Fruit fly (Drosophila melanogaster) whole organism, embryonic: ENCODE measurements around the gene PIG-B.

Source experiments
- CG11456 ChIP-seq: fragments of 200-800 bp; sonication (Bioruptor generic); IDR thresholded peaks from 3 replicates; pipeline ENCODE4 v1.3.6; 2022; ENCODE audit warnings: missing biosample characterization, missing genetic modification characterization
- CG11504 ChIP-seq: fragments of 200-800 bp; sonication (Bioruptor generic); optimal IDR thresholded peaks from 3 replicates; lab custom pipeline; 2019; ENCODE audit warnings: missing biosample characterization, mild to moderate bottlenecking, missing genetic modification characterization, moderate library complexity
- CG11560 ChIP-seq: fragments of 200-800 bp; sonication (Bioruptor generic); IDR thresholded peaks from 3 replicates; pipeline ENCODE4 v1.3.6; 2022; ENCODE audit warnings: missing biosample characterization, missing genetic modification characterization
- CG16779 ChIP-seq: fragments of 200-800 bp; sonication (Bioruptor generic); IDR thresholded peaks from 2 replicates; pipeline ENCODE4 v1.3.6; 2022; ENCODE audit warnings: missing biosample characterization, missing genetic modification characterization
- CG2678 ChIP-seq: fragments of 200-800 bp; sonication (Bioruptor generic); optimal IDR thresholded peaks from 3 replicates; lab custom pipeline; 2019; ENCODE audit warnings: missing biosample characterization, mild to moderate bottlenecking, missing genetic modification characterization, moderate library complexity
- CG32532 ChIP-seq: fragments of 200-800 bp; sonication (Bioruptor generic); IDR thresholded peaks from 2 replicates; pipeline ENCODE4 v1.3.6; 2022; ENCODE audit warnings: missing biosample characterization, missing genetic modification characterization
- CG3847 ChIP-seq: fragments of 200-800 bp; sonication (Bioruptor generic); IDR thresholded peaks from 2 replicates; pipeline ENCODE4 v1.3.6; 2022; ENCODE audit warnings: missing biosample characterization, missing genetic modification characterization
- CG4404 ChIP-seq: fragments of 200-800 bp; sonication (Bioruptor generic); IDR thresholded peaks from 2 replicates; pipeline ENCODE4 v1.3.6; 2022; ENCODE audit warnings: missing biosample characterization, missing genetic modification characterization
- CG5953 ChIP-seq: fragments of 200-800 bp; sonication (Bioruptor generic); IDR thresholded peaks from 2 replicates; pipeline ENCODE4 v1.3.6; 2022; ENCODE audit warnings: missing biosample characterization, missing genetic modification characterization
- CG6175 ChIP-seq: fragments of 200-800 bp; sonication (Bioruptor generic); IDR thresholded peaks from 3 replicates; pipeline ENCODE4 v1.3.6; 2022; ENCODE audit warnings: missing biosample characterization, missing genetic modification characterization
- CG6765 ChIP-seq: fragments of 200-800 bp; sonication (Bioruptor generic); optimal IDR thresholded peaks from 3 replicates; lab custom pipeline; 2017; ENCODE audit warnings: missing biosample characterization, mild to moderate bottlenecking, missing genetic modification characterization
- CG6791 ChIP-seq: fragments of 200-800 bp; sonication (Bioruptor generic); IDR thresholded peaks from 3 replicates; pipeline ENCODE4 v1.3.6; 2022; ENCODE audit warnings: missing biosample characterization, missing genetic modification characterization; ENCODE audit not compliant: partially characterized antibody
- CG8388 ChIP-seq: fragments of 200-800 bp; sonication (Bioruptor generic); optimal IDR thresholded peaks from 2 replicates; lab custom pipeline; 2019; ENCODE audit warnings: missing biosample characterization, mild to moderate bottlenecking, missing genetic modification characterization, moderate library complexity
- CG9727 ChIP-seq: fragments of 200-800 bp; sonication (Bioruptor generic); optimal IDR thresholded peaks from 3 replicates; lab custom pipeline; 2017; ENCODE audit warnings: missing biosample characterization, mild to moderate bottlenecking, missing genetic modification characterization
- Fer1 ChIP-seq: fragments of 200-800 bp; sonication (Bioruptor generic); optimal IDR thresholded peaks from 2 replicates; lab custom pipeline; 2017; ENCODE audit warnings: missing biosample characterization, mild to moderate bottlenecking, missing genetic modification characterization
- H2.0 ChIP-seq: fragments of 200-800 bp; sonication (Bioruptor generic); IDR thresholded peaks from 2 replicates; pipeline ENCODE4 v1.3.6; 2022; ENCODE audit warnings: missing biosample characterization, missing genetic modification characterization
- Hr51 ChIP-seq, 2 experiments: fragments of 200-800 bp; sonication (Bioruptor generic); optimal IDR thresholded peaks; 2 replicates in 1 of 2; 3 replicates in 1 of 2; lab custom pipeline; 2016 to 2018; ENCODE audit warnings: missing biosample characterization in 2 of 2, missing genetic modification characterization in 2 of 2, mild to moderate bottlenecking in 1 of 2, moderate library complexity in 1 of 2
- Hr78 ChIP-seq, 2 experiments: fragments of 200-800 bp in 1 of 2; fragments of >200 bp in 1 of 2; sonication (Bioruptor generic) in 1 of 2; optimal IDR thresholded peaks; 2 replicates each; lab custom pipeline; 2017 to 2019; ENCODE audit warnings: missing biosample characterization in 2 of 2, missing genetic modification characterization in 2 of 2, mild to moderate bottlenecking in 1 of 2, moderate library complexity in 1 of 2
- Lhr ChIP-seq: fragments of 200-800 bp; sonication (Bioruptor generic); optimal IDR thresholded peaks from 3 replicates; lab custom pipeline; 2017; ENCODE audit warnings: mild to moderate bottlenecking, missing biosample characterization, missing genetic modification reagents, missing genetic modification characterization
- Mrtf ChIP-seq: fragments of 200-800 bp; sonication (Bioruptor generic); IDR thresholded peaks from 3 replicates; pipeline ENCODE4 v1.3.6; 2022; ENCODE audit warnings: missing biosample characterization, missing genetic modification characterization
- NFAT ChIP-seq: fragments of 200-800 bp; sonication (Bioruptor generic); IDR thresholded peaks from 2 replicates; pipeline ENCODE4 v1.3.6; 2022; ENCODE audit warnings: missing biosample characterization, missing genetic modification characterization
- Nf-YA ChIP-seq: fragments of 200-800 bp; sonication (Bioruptor generic); IDR thresholded peaks from 2 replicates; pipeline ENCODE4 v1.3.6; 2022; ENCODE audit warnings: missing biosample characterization, missing genetic modification characterization
- Ptx1 ChIP-seq: fragments of 200-800 bp; sonication (Bioruptor generic); IDR thresholded peaks from 2 replicates; pipeline ENCODE4 v1.3.6; 2022; ENCODE audit warnings: missing biosample characterization, missing genetic modification characterization
- Rfx ChIP-seq: fragments of 200-800 bp; sonication (Bioruptor generic); IDR thresholded peaks from 2 replicates; pipeline ENCODE4 v1.3.6; 2022; ENCODE audit warnings: missing biosample characterization, missing genetic modification characterization
- ara ChIP-seq: fragments of 200-800 bp; sonication (Bioruptor generic); IDR thresholded peaks from 2 replicates; pipeline ENCODE4 v1.3.6; 2022; ENCODE audit warnings: missing biosample characterization, missing genetic modification characterization
- bigmax ChIP-seq: fragments of 200-800 bp; sonication (Bioruptor generic); optimal IDR thresholded peaks from 2 replicates; lab custom pipeline; 2018; ENCODE audit warnings: missing biosample characterization, mild to moderate bottlenecking, missing genetic modification characterization
- bsh ChIP-seq, 2 experiments: fragments of 200-800 bp; sonication (Bioruptor generic); optimal IDR thresholded peaks; 2 replicates each; lab custom pipeline; 2017 to 2018; ENCODE audit warnings: mild to moderate bottlenecking in 2 of 2, missing biosample characterization in 2 of 2, missing genetic modification characterization in 2 of 2, moderate library complexity in 1 of 2
- dimm ChIP-seq: fragments of 200-800 bp; sonication (Bioruptor generic); IDR thresholded peaks from 2 replicates; pipeline ENCODE4 v1.3.6; 2022; ENCODE audit warnings: missing biosample characterization, missing genetic modification characterization
- dysf ChIP-seq: fragments of 200-800 bp; sonication (Bioruptor generic); IDR thresholded peaks from 3 replicates; pipeline ENCODE4 v1.3.6; 2022; ENCODE audit warnings: missing biosample characterization, missing genetic modification characterization
- eve ChIP-seq, 2 experiments: fragments of >200 bp; optimal IDR thresholded peaks; 2 replicates each; lab custom pipeline; 2017; ENCODE audit warnings: missing biosample characterization in 2 of 2, missing genetic modification characterization in 2 of 2
- gem ChIP-seq: fragments of 200-800 bp; sonication (Bioruptor generic); optimal IDR thresholded peaks from 2 replicates; lab custom pipeline; 2019; ENCODE audit warnings: missing biosample characterization, mild to moderate bottlenecking, missing genetic modification characterization, moderate library complexity
- grau ChIP-seq: fragments of 200-800 bp; optimal IDR thresholded peaks from 3 replicates; lab custom pipeline; 2019; ENCODE audit warnings: missing biosample characterization, mild to moderate bottlenecking, missing genetic modification characterization, moderate library complexity
- grn ChIP-seq: fragments of 200-800 bp; sonication (Bioruptor generic); optimal IDR thresholded peaks from 3 replicates; lab custom pipeline; 2017; ENCODE audit warnings: missing biosample characterization, missing genetic modification characterization
- h ChIP-seq: fragments of >200 bp; optimal IDR thresholded peaks from 2 replicates; lab custom pipeline; 2017
- ken ChIP-seq: fragments of 200-800 bp; sonication (Bioruptor generic); IDR thresholded peaks from 3 replicates; pipeline ENCODE4 v1.3.6; 2022; ENCODE audit warnings: missing biosample characterization, missing genetic modification characterization
- lmd ChIP-seq: fragments of 200-800 bp; sonication (Bioruptor generic); IDR thresholded peaks from 2 replicates; pipeline ENCODE4 v1.3.6; 2022; ENCODE audit warnings: missing biosample characterization, missing genetic modification characterization
- nerfin-2 ChIP-seq: fragments of 200-800 bp; sonication (Bioruptor generic); IDR thresholded peaks from 2 replicates; pipeline ENCODE4 v1.3.6; 2022; ENCODE audit warnings: missing biosample characterization, missing genetic modification characterization; ENCODE audit not compliant: partially characterized antibody
- prd ChIP-seq, 3 experiments: fragments of >200 bp in 2 of 3; fragments of 200-800 bp in 1 of 3; sonication (Bioruptor generic) in 1 of 3; optimal IDR thresholded peaks in 2 of 3; IDR thresholded peaks in 1 of 3; 2 replicates in 2 of 3; 3 replicates in 1 of 3; pipeline versions ENCODE4 v1.3.6 to Lab custom; 2017 to 2022; ENCODE audit warnings: missing biosample characterization in 1 of 3, missing genetic modification characterization in 1 of 3
- row ChIP-seq: fragments of 200-800 bp; sonication (Bioruptor generic); IDR thresholded peaks from 3 replicates; pipeline ENCODE4 v1.3.6; 2022; ENCODE audit warnings: missing biosample characterization, missing genetic modification characterization
- sc ChIP-seq, 3 experiments: fragments of >200 bp in 2 of 3; fragments of 200-800 bp in 1 of 3; sonication (Bioruptor generic) in 1 of 3; optimal IDR thresholded peaks; 2 replicates in 2 of 3; 3 replicates in 1 of 3; lab custom pipeline; 2017; ENCODE audit warnings: mild to moderate bottlenecking in 1 of 3, missing biosample characterization in 1 of 3, missing genetic modification characterization in 1 of 3, missing genetic modification reagents in 1 of 3
- sens ChIP-seq: fragments of 200-800 bp; sonication (Bioruptor generic); peaks from one replicate; lab custom pipeline; 2016; ENCODE audit warnings: missing biosample characterization, missing genetic modification characterization
- sim ChIP-seq: fragments of 200-800 bp; sonication (Bioruptor generic); IDR thresholded peaks from 2 replicates; pipeline ENCODE4 v1.3.6; 2022; ENCODE audit warnings: missing biosample characterization, missing genetic modification characterization
- tll ChIP-seq, 2 experiments: fragments of 200-800 bp in 1 of 2; fragments of >200 bp in 1 of 2; sonication (Bioruptor generic) in 1 of 2; optimal IDR thresholded peaks; 2 replicates each; lab custom pipeline; 2017 to 2019; ENCODE audit warnings: missing biosample characterization in 2 of 2, missing genetic modification characterization in 2 of 2, mild to moderate bottlenecking in 1 of 2, moderate library complexity in 1 of 2
- unpg ChIP-seq: fragments of 200-800 bp; sonication (Bioruptor generic); optimal IDR thresholded peaks from 3 replicates; lab custom pipeline; 2018; ENCODE audit warnings: missing biosample characterization, mild to moderate bottlenecking, missing genetic modification characterization, moderate library complexity
- zfh1 ChIP-seq: fragments of 200-800 bp; sonication (Bioruptor generic); IDR thresholded peaks from 3 replicates; pipeline ENCODE4 v1.3.6; 2022; ENCODE audit warnings: missing biosample characterization, missing genetic modification characterization

PIG-B gene

DNA sequence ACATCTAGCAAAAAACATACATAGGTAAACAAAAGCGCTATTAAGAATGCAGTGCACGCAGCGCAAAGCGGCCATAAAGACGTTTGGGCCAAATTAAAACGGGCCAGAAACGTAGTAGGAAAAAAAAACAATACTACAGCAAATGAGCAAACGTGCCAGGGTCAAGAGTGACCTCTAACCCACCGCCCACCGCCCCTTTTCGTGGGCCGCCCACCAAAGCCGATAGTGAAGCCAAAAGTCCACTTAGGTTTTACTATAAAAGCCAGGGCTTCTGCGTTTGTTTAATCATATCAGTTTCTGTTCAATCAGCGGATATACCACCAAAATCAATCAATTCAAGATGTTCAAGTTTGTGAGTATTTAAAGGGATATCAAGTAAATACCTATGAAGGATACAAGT, 20.6 kb upstream of the PIG-B start, which contains the start of gene CG32266:
TSS of gene CG32266 (plus strand) at position 301 of the 400 bp plus-strand sequence.
- TF ChIP-seq Hr78 (GFP tag; optimal IDR thresholded peaks at IDR 0.05; lab: Kevin White, UChicago) (peak in 1 of 2 experiments; percentile 69), eve (GFP tag; optimal IDR thresholded peaks at IDR 0.05; lab: Kevin White, UChicago) (no peak), Fer1 (GFP tag; lab: Kevin White, UChicago) (no peak), CG6765 (GFP tag; lab: Kevin White, UChicago) (no peak)

dm6 chr3L:3791043-3791682, 19.9 kb upstream of the PIG-B start:
- TF ChIP-seq Nf-YA (GFP tag; lab: Robert Waterston, UW): 0 out of 2 replicates have a peak, but pooled peaks have one; percentile 25
- peak; percentile 7; the same call in 1 of the 2 replicates for TF ChIP-seq Ptx1
- 0 out of 2 replicates have a peak, but pooled peaks have one; percentile 7 for TF ChIP-seq ara
- peak; percentile 52 for TF ChIP-seq dysf (GFP tag; lab: Robert Waterston, UW)
- TF ChIP-seq row (GFP tag; lab: Robert Waterston, UW): no peak
- TF ChIP-seq sens (GFP tag; lab: Kevin White, UChicago): peak; percentile 76
- 0 out of 3 replicates have a peak, but pooled peaks have one; percentile 7 for TF ChIP-seq ken (GFP tag; lab: Robert Waterston, UW)
- 0 out of 2 replicates have a peak, but pooled peaks have one; percentile 16 for TF ChIP-seq lmd
- TF ChIP-seq prd (optimal IDR thresholded peaks at IDR 0.05; lab: Kevin White, UChicago): no peak
- peak; percentile 22; the same call in 1 of the 3 replicates for TF ChIP-seq prd (GFP tag; IDR thresholded peaks at IDR 0.05; lab: Robert Waterston, UW)
- 0 out of 3 replicates have a peak, but pooled peaks have one; percentile 20 for TF ChIP-seq CG6791
- 0 out of 3 replicates have a peak, but pooled peaks have one; percentile 21 for TF ChIP-seq CG11560 (tag; lab: Robert Waterston, UW)
- 0 out of 3 replicates have a peak, but pooled peaks have one; percentile 18 for TF ChIP-seq CG6175 (GFP tag; lab: Robert Waterston, UW)
- peak; percentile 58; the same call in 1 of the 3 replicates for TF ChIP-seq CG11456 (GFP tag; lab: Robert Waterston, UW)
- TF ChIP-seq bsh (GFP tag; optimal IDR thresholded peaks at IDR 0.05; lab: Kevin White, UChicago): peak in 1 of 2 experiments; percentile 1
- no peak for TF ChIP-seq sc (optimal IDR thresholded peaks at IDR 0.05; lab: Kevin White, UChicago)
- TF ChIP-seq sc (GFP tag; optimal IDR thresholded peaks at IDR 0.05; lab: Kevin White, UChicago): no peak
- no peak for TF ChIP-seq tll (GFP tag; optimal IDR thresholded peaks at IDR 0.05; lab: Kevin White, UChicago)
- peak; percentile 16; the same call in 1 of the 2 replicates for TF ChIP-seq CG4404
- TF ChIP-seq Mrtf (GFP tag; lab: Robert Waterston, UW): 0 out of 3 replicates have a peak, but pooled peaks have one; percentile 42
- 0 out of 2 replicates have a peak, but pooled peaks have one; percentile 36 for TF ChIP-seq CG16779 (GFP tag; lab: Robert Waterston, UW)
- TF ChIP-seq CG8388: peak; percentile 38
- TF ChIP-seq gem (tag; lab: Kevin White, UChicago): peak; percentile 50
- no peak for TF ChIP-seq CG2678 (tag; lab: Kevin White, UChicago)
- peak; percentile 12 for TF ChIP-seq CG9727
- peak; percentile 42 for TF ChIP-seq Rfx (GFP tag; lab: Robert Waterston, UW)
- TF ChIP-seq bigmax: no peak
- TF ChIP-seq CG3847 (GFP tag; lab: Robert Waterston, UW): peak; percentile 5; the same call in 1 of the 2 replicates
- TF ChIP-seq H2.0 (GFP tag; lab: Robert Waterston, UW): 0 out of 2 replicates have a peak, but pooled peaks have one; percentile 25
- peak; percentile 12 for TF ChIP-seq unpg
- 0 out of 2 replicates have a peak, but pooled peaks have one; percentile 22 for TF ChIP-seq dimm (GFP tag; lab: Robert Waterston, UW)
- TF ChIP-seq CG11504: peak; percentile 8
- peak in 1 of 2 experiments; percentile 8 for TF ChIP-seq Hr51 (GFP tag; optimal IDR thresholded peaks at IDR 0.05; lab: Kevin White, UChicago)
- TF ChIP-seq sim (GFP tag; lab: Robert Waterston, UW): no peak
- no peak for TF ChIP-seq Lhr (GFP tag; lab: Kevin White, UChicago)
- TF ChIP-seq NFAT (GFP tag; lab: Robert Waterston, UW): peak; percentile 56; the same call in 1 of the 2 replicates
- no peak for TF ChIP-seq nerfin-2 (GFP tag; lab: Robert Waterston, UW)
- TF ChIP-seq CG5953: no peak
- no peak for TF ChIP-seq grn
- peak; percentile 49 for TF ChIP-seq CG32532 (GFP tag; lab: Robert Waterston, UW)
- peak; percentile 46 for TF ChIP-seq grau (tag; lab: Kevin White, UChicago)
- TF ChIP-seq zfh1 (GFP tag; lab: Robert Waterston, UW): peak; percentile 54; the same call in 1 of the 3 replicates
- no peak for TF ChIP-seq h (lab: Kevin White, UChicago)
